Worm (Caenorhabditis elegans) whole organism, young adult: Measurements from ENCODE around the gene col-158.

Experiments used
- B0035.1 ChIP-seq: sonication (generic microtip); optimal IDR thresholded peaks from 2 replicates; lab custom pipeline; 2016; ENCODE audit warnings: missing genetic modification characterization, mild to moderate bottlenecking, missing compliant biosample characterization, missing genotype, missing genetic modification reagents
- F22D6.2 ChIP-seq: sonication (generic microtip); optimal IDR thresholded peaks from 2 replicates; lab custom pipeline; 2016; ENCODE audit warnings: mild to moderate bottlenecking, missing genetic modification characterization, missing compliant biosample characterization
- ama-1 ChIP-seq, 3 experiments: fragments of 150-350 bp in 1 of 3; sonication (generic microtip) in 2 of 3; optimal IDR thresholded peaks; 2 replicates each; lab custom pipeline; 2014 to 2018; ENCODE audit warnings: missing biosample characterization in 2 of 3, missing genetic modification characterization in 2 of 3, missing genetic modification reagents in 2 of 3
- dpff-1 ChIP-seq: sonication (generic microtip); optimal IDR thresholded peaks from 2 replicates; lab custom pipeline; 2017; ENCODE audit warnings: mild to moderate bottlenecking, missing genetic modification characterization, missing compliant biosample characterization
- hmg-1.2 ChIP-seq: fragments of 200-800 bp; sonication (Bioruptor generic); IDR thresholded peaks from 2 replicates; pipeline ENCODE4 v1.3.6; 2022; ENCODE audit warnings: missing genetic modification reagents, missing genetic modification characterization, missing compliant biosample characterization
- hrde-1 ChIP-seq: sonication (generic microtip); optimal IDR thresholded peaks from 2 replicates; lab custom pipeline; 2016; ENCODE audit warnings: missing genetic modification characterization, mild to moderate bottlenecking, missing compliant biosample characterization, moderate library complexity, missing genotype, missing genetic modification reagents, borderline replicate concordance
- madf-10 ChIP-seq: sonication (generic microtip); optimal IDR thresholded peaks from 2 replicates; lab custom pipeline; 2016; ENCODE audit warnings: mild to moderate bottlenecking, missing genetic modification characterization, missing compliant biosample characterization
- madf-8 ChIP-seq: fragments of 200-800 bp; sonication (Bioruptor generic); conservative IDR thresholded peaks from 2 replicates; pipeline ENCODE4 v1.3.6; 2022; ENCODE audit warnings: missing genetic modification reagents, missing genetic modification characterization, missing compliant biosample characterization
- nfyb-1 ChIP-seq: fragments of 200-800 bp; sonication (Bioruptor generic); IDR thresholded peaks from 2 replicates; pipeline ENCODE4 v1.3.6; 2022; ENCODE audit warnings: missing genetic modification reagents, missing genetic modification characterization, missing compliant biosample characterization
- sea-2 ChIP-seq: fragments of 200-800 bp; sonication (Bioruptor generic); IDR thresholded peaks from 2 replicates; pipeline ENCODE4 v1.3.6; 2022; ENCODE audit warnings: missing genetic modification characterization, missing compliant biosample characterization
- snpc-4 ChIP-seq, 5 experiments: fragments of 150-350 bp in 1 of 5; sonication (generic microtip) in 4 of 5; optimal IDR thresholded peaks; 2 replicates each; lab custom pipeline; 2014 to 2018; ENCODE audit warnings: missing genetic modification characterization in 5 of 5, missing biosample characterization in 3 of 5, antibody characterized with exemption in 2 of 5, mild to moderate bottlenecking in 2 of 5, missing compliant biosample characterization in 2 of 5, missing genotype in 2 of 5, moderate library complexity in 2 of 5, missing genetic modification reagents in 1 of 5
- unc-62 ChIP-seq: fragments of 150-350 bp; optimal IDR thresholded peaks from 2 replicates; lab custom pipeline; 2014; ENCODE audit warnings: missing biosample characterization, missing genetic modification reagents, missing genetic modification characterization
- xnd-1 ChIP-seq: sonication (generic microtip); optimal IDR thresholded peaks from 2 replicates; lab custom pipeline; 2016; ENCODE audit warnings: missing genotype, missing genetic modification reagents, missing genetic modification characterization, missing compliant biosample characterization

- TF ChIP-seq nfyb-1 (GFP tag; lab: Robert Waterston, UW), result no peak
- no peak for TF ChIP-seq dpff-1 (tag; lab: Kevin White, UChicago)
- no peak for TF ChIP-seq madf-8 (GFP tag; lab: Robert Waterston, UW)
- TF ChIP-seq madf-10 (tag; lab: Kevin White, UChicago), result no peak
- no peak for TF ChIP-seq xnd-1 (tag; lab: Kevin White, UChicago)
- no peak for TF ChIP-seq ama-1 (optimal IDR thresholded peaks at IDR 0.05; lab: Kevin White, UChicago)
- no peak for TF ChIP-seq ama-1 (GFP tag; optimal IDR thresholded peaks at IDR 0.05; lab: Kevin White, UChicago)
- TF ChIP-seq B0035.1 (tag; lab: Kevin White, UChicago), result no peak
- no peak for TF ChIP-seq hrde-1 (tag; lab: Kevin White, UChicago)
- TF ChIP-seq sea-2 (GFP tag; lab: Robert Waterston, UW), result no peak
- TF ChIP-seq F22D6.2 (tag; lab: Kevin White, UChicago), result no peak
- TF ChIP-seq unc-62, result no peak
- TF ChIP-seq hmg-1.2, result no peak
- TF ChIP-seq snpc-4 (GFP tag; optimal IDR thresholded peaks at IDR 0.05; lab: Kevin White, UChicago), result no peak
- no peak for TF ChIP-seq snpc-4 (tag; optimal IDR thresholded peaks at IDR 0.05; lab: Kevin White, UChicago)
Observed at ce11 chrV:11801076-11801849, 28.1 kb upstream of the col-158 start.
